Fruit fly (Drosophila melanogaster) whole organism, embryonic: Measurements from ENCODE around the gene CG43996.

ENCODE experiments used
- ATbp ChIP-seq: fragments of 200-800 bp; sonication (Bioruptor generic); optimal IDR thresholded peaks from 2 replicates; lab custom pipeline; 2017; ENCODE audit warnings: missing biosample characterization, mild to moderate bottlenecking, missing genetic modification characterization, missing genetic modification reagents
- Ada2b ChIP-seq: fragments of 200-800 bp; sonication (Bioruptor generic); IDR thresholded peaks from 2 replicates; pipeline ENCODE4 v1.3.6; 2022; ENCODE audit warnings: missing biosample characterization, missing genetic modification characterization
- Atf6 ChIP-seq: fragments of 200-800 bp; sonication (Bioruptor generic); IDR thresholded peaks from 2 replicates; pipeline ENCODE4 v1.3.6; 2022; ENCODE audit warnings: missing biosample characterization, missing genetic modification characterization
- Awh ChIP-seq: fragments of 200-800 bp; sonication (Bioruptor generic); IDR thresholded peaks from 2 replicates; pipeline ENCODE4, ENCODE4 v1.3.6; 2022; ENCODE audit warnings: missing biosample characterization, missing genetic modification characterization
- Bgb ChIP-seq: fragments of 200-800 bp; sonication (Bioruptor generic); IDR thresholded peaks from 2 replicates; pipeline ENCODE4 v1.3.6; 2022; ENCODE audit warnings: missing biosample characterization, missing genetic modification characterization; ENCODE audit not compliant: partially characterized antibody
- Blimp-1 ChIP-seq: fragments of 200-800 bp; sonication (Bioruptor generic); optimal IDR thresholded peaks from 3 replicates; lab custom pipeline; 2018; ENCODE audit warnings: missing biosample characterization, missing genetic modification characterization, mild to moderate bottlenecking, moderate library complexity, missing genetic modification reagents
- CG14710 ChIP-seq: fragments of 200-800 bp; sonication (Bioruptor generic); optimal IDR thresholded peaks from 3 replicates; lab custom pipeline; 2019; ENCODE audit warnings: missing biosample characterization, mild to moderate bottlenecking, missing genetic modification characterization, moderate library complexity
- CG1529 ChIP-seq: fragments of 200-800 bp; sonication (Bioruptor generic); optimal IDR thresholded peaks from 3 replicates; lab custom pipeline; 2018; ENCODE audit warnings: missing biosample characterization, missing genetic modification characterization
- CG15479 ChIP-seq: fragments of 200-800 bp; sonication (Bioruptor generic); optimal IDR thresholded peaks from 3 replicates; lab custom pipeline; 2019; ENCODE audit warnings: missing biosample characterization, mild to moderate bottlenecking, missing genetic modification characterization, moderate library complexity
- CG2202 ChIP-seq: fragments of 200-800 bp; sonication (Bioruptor generic); optimal IDR thresholded peaks from 2 replicates; lab custom pipeline; 2018; ENCODE audit warnings: missing biosample characterization, mild to moderate bottlenecking, missing genetic modification characterization
- CG2678 ChIP-seq: fragments of 200-800 bp; sonication (Bioruptor generic); optimal IDR thresholded peaks from 3 replicates; lab custom pipeline; 2019; ENCODE audit warnings: missing biosample characterization, mild to moderate bottlenecking, missing genetic modification characterization, moderate library complexity
- CG31441 ChIP-seq: fragments of 200-800 bp; sonication (Bioruptor generic); IDR thresholded peaks from 2 replicates; pipeline ENCODE4 v1.3.6; 2022; ENCODE audit warnings: missing biosample characterization, missing genetic modification characterization
- CG3838 ChIP-seq: fragments of 200-800 bp; sonication (Bioruptor generic); optimal IDR thresholded peaks from 3 replicates; lab custom pipeline; 2016; ENCODE audit warnings: missing biosample characterization, missing genetic modification characterization
- CG3847 ChIP-seq: fragments of 200-800 bp; sonication (Bioruptor generic); IDR thresholded peaks from 2 replicates; pipeline ENCODE4 v1.3.6; 2022; ENCODE audit warnings: missing biosample characterization, missing genetic modification characterization
- CG5245 ChIP-seq: fragments of 200-800 bp; sonication (Bioruptor generic); optimal IDR thresholded peaks from 3 replicates; lab custom pipeline; 2016; ENCODE audit warnings: missing biosample characterization, missing genetic modification characterization
- CG5953 ChIP-seq: fragments of 200-800 bp; sonication (Bioruptor generic); IDR thresholded peaks from 2 replicates; pipeline ENCODE4 v1.3.6; 2022; ENCODE audit warnings: missing biosample characterization, missing genetic modification characterization
- CG7556 ChIP-seq: fragments of 200-800 bp; sonication (Bioruptor generic); optimal IDR thresholded peaks from 2 replicates; lab custom pipeline; 2017; ENCODE audit warnings: missing biosample characterization, mild to moderate bottlenecking, missing genetic modification characterization
- CG7839 ChIP-seq: fragments of 200-800 bp; sonication (Bioruptor generic); optimal IDR thresholded peaks from 3 replicates; lab custom pipeline; 2018; ENCODE audit warnings: missing biosample characterization, mild to moderate bottlenecking, missing genetic modification characterization, moderate library complexity
- CG8924 ChIP-seq: fragments of 200-800 bp; optimal IDR thresholded peaks from 3 replicates; lab custom pipeline; 2019; ENCODE audit warnings: missing biosample characterization, mild to moderate bottlenecking, missing genetic modification characterization, moderate library complexity
- D19B ChIP-seq: fragments of 200-800 bp; sonication (Bioruptor generic); optimal IDR thresholded peaks from 2 replicates; lab custom pipeline; 2017; ENCODE audit warnings: missing biosample characterization, mild to moderate bottlenecking, missing genetic modification characterization
- Doc2 ChIP-seq: fragments of 200-800 bp; sonication (Bioruptor generic); IDR thresholded peaks from 2 replicates; pipeline ENCODE4 v1.3.6; 2022; ENCODE audit warnings: missing biosample characterization, missing genetic modification characterization
- Drgx ChIP-seq: fragments of 200-800 bp; sonication (Bioruptor generic); IDR thresholded peaks from 2 replicates; pipeline ENCODE4 v1.3.6; 2022; ENCODE audit warnings: missing biosample characterization, missing genetic modification characterization
- Fer1 ChIP-seq: fragments of 200-800 bp; sonication (Bioruptor generic); optimal IDR thresholded peaks from 2 replicates; lab custom pipeline; 2017; ENCODE audit warnings: missing biosample characterization, mild to moderate bottlenecking, missing genetic modification characterization
- HLHmδ ChIP-seq: fragments of 200-800 bp; sonication (Bioruptor generic); optimal IDR thresholded peaks from 2 replicates; lab custom pipeline; 2018; ENCODE audit warnings: missing biosample characterization, mild to moderate bottlenecking, missing genetic modification characterization, moderate library complexity
- Hmr ChIP-seq: fragments of 200-800 bp; sonication (Bioruptor generic); optimal IDR thresholded peaks from 3 replicates; lab custom pipeline; 2017; ENCODE audit warnings: mild to moderate bottlenecking, missing biosample characterization, missing genetic modification reagents, missing genetic modification characterization
- Meics ChIP-seq: fragments of 200-800 bp; sonication (Bioruptor generic); optimal IDR thresholded peaks from 2 replicates; lab custom pipeline; 2017; ENCODE audit warnings: missing biosample characterization, mild to moderate bottlenecking, missing genetic modification characterization
- Oli ChIP-seq: fragments of 200-800 bp; sonication (Bioruptor generic); optimal IDR thresholded peaks from 2 replicates; lab custom pipeline; 2018; ENCODE audit warnings: missing biosample characterization, mild to moderate bottlenecking, missing genetic modification characterization, moderate library complexity
- Xbp1 ChIP-seq: fragments of 200-800 bp; sonication (Bioruptor generic); optimal IDR thresholded peaks from 3 replicates; lab custom pipeline; 2016; ENCODE audit warnings: missing biosample characterization, mild to moderate bottlenecking, missing genetic modification characterization
- Xrp1 ChIP-seq: fragments of 200-800 bp; sonication (Bioruptor generic); IDR thresholded peaks from 2 replicates; pipeline ENCODE4 v1.3.6; 2022; ENCODE audit warnings: missing biosample characterization, missing genetic modification characterization
- amos ChIP-seq: fragments of 200-800 bp; sonication (Bioruptor generic); IDR thresholded peaks from 2 replicates; pipeline ENCODE4 v1.3.6; 2022; ENCODE audit warnings: missing biosample characterization, missing genetic modification characterization; ENCODE audit not compliant: partially characterized antibody
- bowl ChIP-seq: fragments of 200-800 bp; sonication (Bioruptor generic); IDR thresholded peaks from 2 replicates; pipeline ENCODE4 v1.3.6; 2022; ENCODE audit warnings: missing biosample characterization, missing genetic modification characterization
- bsh ChIP-seq, 2 experiments: fragments of 200-800 bp; sonication (Bioruptor generic); optimal IDR thresholded peaks; 2 replicates each; lab custom pipeline; 2017 to 2018; ENCODE audit warnings: mild to moderate bottlenecking in 2 of 2, missing biosample characterization in 2 of 2, missing genetic modification characterization in 2 of 2, moderate library complexity in 1 of 2
- cas ChIP-seq: fragments of 200-800 bp; sonication (Bioruptor generic); IDR thresholded peaks from 2 replicates; pipeline ENCODE4 v1.3.6; 2022; ENCODE audit warnings: missing biosample characterization, missing genetic modification characterization
- ci ChIP-seq: fragments of 200-800 bp; sonication (Bioruptor generic); IDR thresholded peaks from 3 replicates; pipeline ENCODE4 v1.3.6; 2022; ENCODE audit warnings: missing biosample characterization, missing genetic modification characterization
- corto ChIP-seq: fragments of 200-800 bp; sonication (Bioruptor generic); optimal IDR thresholded peaks from 2 replicates; lab custom pipeline; 2016; ENCODE audit warnings: missing biosample characterization, mild to moderate bottlenecking, missing genetic modification characterization, moderate library complexity
- cwo ChIP-seq: fragments of 200-800 bp; sonication (Bioruptor generic); optimal IDR thresholded peaks from 3 replicates; lab custom pipeline; 2017; ENCODE audit warnings: missing biosample characterization, missing genetic modification characterization, mild to moderate bottlenecking, moderate library complexity, missing genetic modification reagents
- disco-r ChIP-seq: fragments of 200-800 bp; sonication (Bioruptor generic); optimal IDR thresholded peaks from 2 replicates; lab custom pipeline; 2016; ENCODE audit warnings: missing biosample characterization, missing genetic modification characterization
- dmrt99B ChIP-seq: fragments of 200-800 bp; sonication (Bioruptor generic); optimal IDR thresholded peaks from 2 replicates; lab custom pipeline; 2018; ENCODE audit warnings: missing biosample characterization, mild to moderate bottlenecking, missing genetic modification characterization, moderate library complexity
- dpn ChIP-seq, 2 experiments: fragments of 200-800 bp; sonication (Bioruptor generic); optimal IDR thresholded peaks; 3 replicates each; lab custom pipeline; 2016; ENCODE audit warnings: missing biosample characterization in 2 of 2, missing genetic modification characterization in 2 of 2
- dysf ChIP-seq: fragments of 200-800 bp; sonication (Bioruptor generic); IDR thresholded peaks from 3 replicates; pipeline ENCODE4 v1.3.6; 2022; ENCODE audit warnings: missing biosample characterization, missing genetic modification characterization
- fd3F ChIP-seq: fragments of 200-800 bp; sonication (Bioruptor generic); optimal IDR thresholded peaks from 2 replicates; lab custom pipeline; 2018; ENCODE audit warnings: missing biosample characterization, mild to moderate bottlenecking, missing genetic modification characterization, moderate library complexity
- gsb-n ChIP-seq: fragments of 200-800 bp; sonication (Bioruptor generic); optimal IDR thresholded peaks from 3 replicates; lab custom pipeline; 2018; ENCODE audit warnings: missing biosample characterization, mild to moderate bottlenecking, missing genetic modification characterization
- lab ChIP-seq: fragments of 200-800 bp; sonication (Bioruptor generic); optimal IDR thresholded peaks from 3 replicates; lab custom pipeline; 2017; ENCODE audit warnings: missing biosample characterization, missing genetic modification characterization, mild to moderate bottlenecking, moderate library complexity, missing genetic modification reagents
- nerfin-2 ChIP-seq: fragments of 200-800 bp; sonication (Bioruptor generic); IDR thresholded peaks from 2 replicates; pipeline ENCODE4 v1.3.6; 2022; ENCODE audit warnings: missing biosample characterization, missing genetic modification characterization; ENCODE audit not compliant: partially characterized antibody
- ro ChIP-seq: fragments of 200-800 bp; sonication (Bioruptor generic); IDR thresholded peaks from 2 replicates; pipeline ENCODE4 v1.3.6; 2022; ENCODE audit warnings: missing biosample characterization, missing genetic modification characterization
- sd ChIP-seq: fragments of 200-800 bp; sonication (Bioruptor generic); optimal IDR thresholded peaks from 3 replicates; lab custom pipeline; 2018; ENCODE audit warnings: missing biosample characterization, mild to moderate bottlenecking, missing genetic modification characterization, moderate library complexity
- slbo ChIP-seq: fragments of 200-800 bp; sonication (Bioruptor generic); IDR thresholded peaks from 2 replicates; pipeline ENCODE4 v1.3.6; 2022; ENCODE audit warnings: missing biosample characterization, missing genetic modification characterization
- ttk ChIP-seq: fragments of 200-800 bp; sonication (Bioruptor generic); IDR thresholded peaks from 2 replicates; pipeline ENCODE4 v2.1.2; 2022; ENCODE audit warnings: missing biosample characterization, missing genetic modification characterization
- unc-4 ChIP-seq: fragments of 200-800 bp; sonication (Bioruptor generic); IDR thresholded peaks from 2 replicates; pipeline ENCODE4 v1.3.6; 2022; ENCODE audit warnings: missing biosample characterization, missing genetic modification characterization; ENCODE audit not compliant: partially characterized antibody
- unpg ChIP-seq: fragments of 200-800 bp; sonication (Bioruptor generic); optimal IDR thresholded peaks from 3 replicates; lab custom pipeline; 2018; ENCODE audit warnings: missing biosample characterization, mild to moderate bottlenecking, missing genetic modification characterization, moderate library complexity

The CG43996 gene

dm6 chrX:17021435-17021834 is 669 bp upstream of the CG43996 start:
- TF ChIP-seq ttk: 0 out of 2 replicates have a peak, but pooled peaks have one; percentile 33
- no peak for TF ChIP-seq CG1529 (GFP tag; lab: Kevin White, UChicago)
- TF ChIP-seq CG15479: no peak
- TF ChIP-seq Hmr (GFP tag; lab: Kevin White, UChicago): peak; percentile 12
- TF ChIP-seq corto (GFP tag; lab: Kevin White, UChicago): no peak
- no peak for TF ChIP-seq ro
- peak; percentile 67; the same call in 2 of the 3 replicates for TF ChIP-seq ci (GFP tag; lab: Robert Waterston, UW)
- TF ChIP-seq CG5245: no peak
- TF ChIP-seq CG2678: peak; percentile 55
- TF ChIP-seq disco-r (GFP tag; lab: Kevin White, UChicago): no peak
- peak; percentile 50 for TF ChIP-seq dmrt99B
- TF ChIP-seq Blimp-1 (GFP tag; lab: Kevin White, UChicago): peak; percentile 31
- TF ChIP-seq CG2202: no peak
- TF ChIP-seq Fer1 (GFP tag; lab: Kevin White, UChicago): peak; percentile 33
- TF ChIP-seq bsh (GFP tag; optimal IDR thresholded peaks at IDR 0.05; lab: Kevin White, UChicago): peak in 1 of 2 experiments; percentile 27
- no peak for TF ChIP-seq Doc2 (GFP tag; lab: Robert Waterston, UW)
- TF ChIP-seq Meics (GFP tag; lab: Kevin White, UChicago): peak; percentile 9
- TF ChIP-seq slbo (GFP tag; lab: Robert Waterston, UW): peak; percentile 38; the same call in 1 of the 2 replicates
- no peak for TF ChIP-seq gsb-n (tag; lab: Kevin White, UChicago)
- no peak for TF ChIP-seq CG8924 (tag; lab: Kevin White, UChicago)
- no peak for TF ChIP-seq Xrp1
- TF ChIP-seq dysf: peak; percentile 37; the same call in 1 of the 3 replicates
- no peak for TF ChIP-seq CG3838
- peak; percentile 35 for TF ChIP-seq ATbp
- peak; percentile 28 for TF ChIP-seq CG7839 (tag; lab: Kevin White, UChicago)
- TF ChIP-seq cwo (GFP tag; lab: Kevin White, UChicago): peak; percentile 15
- TF ChIP-seq unc-4: no peak
- no peak for TF ChIP-seq amos
- no peak for TF ChIP-seq sd
- TF ChIP-seq CG5953: no peak
- TF ChIP-seq nerfin-2: no peak
- TF ChIP-seq CG3847 (GFP tag; lab: Robert Waterston, UW): no peak
- no peak for TF ChIP-seq CG14710 (tag; lab: Kevin White, UChicago)
- TF ChIP-seq CG7556 (GFP tag; lab: Kevin White, UChicago): peak; percentile 23
- TF ChIP-seq bowl (GFP tag; lab: Robert Waterston, UW): no peak
- TF ChIP-seq lab (GFP tag; lab: Kevin White, UChicago): peak; percentile 59
- TF ChIP-seq HLHmδ (GFP tag; lab: Kevin White, UChicago): no peak
- TF ChIP-seq dpn (GFP tag; optimal IDR thresholded peaks at IDR 0.05; lab: Kevin White, UChicago): no peak
- peak; percentile 11 for TF ChIP-seq Xbp1 (GFP tag; lab: Kevin White, UChicago)
- TF ChIP-seq Bgb (GFP tag; lab: Robert Waterston, UW): no peak
- TF ChIP-seq Atf6 (GFP tag; lab: Robert Waterston, UW): 0 out of 2 replicates have a peak, but pooled peaks have one; percentile 16
- TF ChIP-seq Ada2b (GFP tag; lab: Robert Waterston, UW): 0 out of 2 replicates have a peak, but pooled peaks have one; percentile 4
- peak; percentile 28; the same call in 1 of the 2 replicates for TF ChIP-seq CG31441 (GFP tag; lab: Robert Waterston, UW)
- no peak for TF ChIP-seq fd3F (GFP tag; lab: Kevin White, UChicago)
- no peak for TF ChIP-seq cas (GFP tag; lab: Robert Waterston, UW)
- peak; percentile 13 for TF ChIP-seq Oli (tag; lab: Kevin White, UChicago)
- peak; percentile 37 for TF ChIP-seq unpg (GFP tag; lab: Kevin White, UChicago)
- TF ChIP-seq Awh (GFP tag; lab: Robert Waterston, UW): no peak
- TF ChIP-seq D19B (GFP tag; lab: Kevin White, UChicago): no peak
- TF ChIP-seq Drgx (GFP tag; lab: Robert Waterston, UW): no peak
